Worm (Caenorhabditis elegans) whole organism, mixed stage, embryonic: ENCODE measurements around the gene Y39B6A.43.

Experiments
- lsy-2 ChIP-seq: fragments of 150-350 bp; optimal IDR thresholded peaks from 2 replicates; lab custom pipeline; 2014; ENCODE audit warnings: missing biosample characterization, missing genetic modification characterization
- nhr-2 ChIP-seq: fragments of 150-350 bp; optimal IDR thresholded peaks from 2 replicates; lab custom pipeline; 2014; ENCODE audit warnings: missing biosample characterization, missing genetic modification characterization
- nhr-28 ChIP-seq: fragments of 150-350 bp; optimal IDR thresholded peaks from 2 replicates; lab custom pipeline; 2014; ENCODE audit warnings: missing biosample characterization, missing genetic modification characterization
- snpc-4 ChIP-seq: fragments of 150-350 bp; optimal IDR thresholded peaks from 2 replicates; lab custom pipeline; 2014; ENCODE audit warnings: missing biosample characterization, missing genetic modification characterization

DNA sequence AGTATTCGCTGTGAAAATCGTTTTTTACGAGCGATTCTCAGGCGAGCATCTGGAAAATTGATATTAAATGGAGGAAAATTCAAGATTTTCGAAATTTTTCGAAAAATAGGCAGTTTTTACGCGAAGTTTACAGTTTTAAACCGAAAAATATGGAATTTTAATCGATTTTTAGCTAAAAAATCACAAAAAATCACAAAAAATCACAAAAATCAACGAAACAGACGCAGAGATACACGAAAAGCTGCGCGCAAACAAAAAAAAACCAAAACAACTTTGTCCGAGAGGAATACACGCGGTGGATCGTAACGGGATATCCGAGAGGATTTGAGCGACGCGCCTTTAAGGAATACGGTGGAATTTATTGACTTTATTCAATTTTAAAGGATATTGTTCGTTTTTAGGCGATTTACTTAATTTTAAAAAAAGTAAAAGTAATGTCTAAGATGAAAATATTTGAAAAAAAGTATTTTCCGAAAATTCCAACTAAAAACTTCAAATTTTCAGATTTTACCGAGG is 2.0 kb upstream of the Y39B6A.43 start, which contains the start of gene Y39B6A.42:
- TF ChIP-seq lsy-2 (tag; lab: Kevin White, UChicago), result no peak
- no peak for TF ChIP-seq nhr-2
- TF ChIP-seq nhr-28, result no peak
- no peak for TF ChIP-seq snpc-4
